Worm (Caenorhabditis elegans) whole organism, L4 larva: ENCODE results near the gene zyg-1.
A peak's percentile ranks its signal among the peaks of the same experiment; 100 is the strongest.

Source experiments
- T26A8.4 ChIP-seq: fragments of 200-800 bp; sonication (Bioruptor generic); IDR thresholded peaks from 2 replicates; pipeline ENCODE4 v1.3.6; 2022; ENCODE audit warnings: missing genetic modification characterization, missing compliant biosample characterization
- aha-1 ChIP-seq: fragments of 150-350 bp; peaks from one replicate; lab custom pipeline; 2014; ENCODE audit warnings: missing biosample characterization, missing genetic modification characterization
- ceh-44 ChIP-seq: fragments of 200-800 bp; sonication (Bioruptor generic); IDR thresholded peaks from 2 replicates; pipeline ENCODE4 v1.3.6; 2022; ENCODE audit warnings: missing genetic modification reagents, missing genetic modification characterization, missing compliant biosample characterization
- dpl-1 ChIP-seq: fragments of 150-350 bp; optimal IDR thresholded peaks from 2 replicates; lab custom pipeline; 2014; ENCODE audit warnings: missing biosample characterization, missing genetic modification reagents, missing genetic modification characterization
- duxl-1 ChIP-seq: sonication (generic microtip); optimal IDR thresholded peaks from 2 replicates; lab custom pipeline; 2016; ENCODE audit warnings: mild to moderate bottlenecking, missing genetic modification characterization, moderate library complexity, missing compliant biosample characterization; ENCODE audit not compliant: poor library complexity
- dve-1 ChIP-seq: sonication (generic microtip); optimal IDR thresholded peaks from 2 replicates; lab custom pipeline; 2017; ENCODE audit warnings: antibody characterized with exemption, mild to moderate bottlenecking, missing genetic modification characterization, missing compliant biosample characterization; ENCODE audit not compliant: insufficient read depth
- hlh-11 ChIP-seq: fragments of 200-800 bp; sonication (Bioruptor generic); optimal IDR thresholded peaks from 2 replicates; lab custom pipeline; 2018; ENCODE audit warnings: mild to moderate bottlenecking, missing genetic modification characterization, missing compliant biosample characterization
- hmg-1.1 ChIP-seq: fragments of 200-800 bp; sonication (Bioruptor generic); IDR thresholded peaks from 2 replicates; pipeline ENCODE4 v1.3.6; 2022; ENCODE audit warnings: missing genetic modification reagents, missing genetic modification characterization, missing compliant biosample characterization
- lin-38 ChIP-seq: fragments of 200-800 bp; sonication (Bioruptor generic); IDR thresholded peaks from 2 replicates; pipeline ENCODE4 v1.3.6; 2022; ENCODE audit warnings: missing genetic modification reagents, missing genetic modification characterization, missing compliant biosample characterization
- mdl-1 ChIP-seq, 2 experiments: fragments of 150-350 bp in 1 of 2; sonication (generic microtip) in 1 of 2; optimal IDR thresholded peaks; 2 replicates each; lab custom pipeline; 2014 to 2017; ENCODE audit warnings: missing biosample characterization in 2 of 2, missing genetic modification characterization in 2 of 2
- mep-1 ChIP-seq: fragments of 150-350 bp; sonication (generic microtip); optimal IDR thresholded peaks from 3 replicates; lab custom pipeline; 2014; ENCODE audit warnings: missing biosample characterization, missing genetic modification characterization
- mes-2 ChIP-seq: sonication (generic microtip); optimal IDR thresholded peaks from 2 replicates; lab custom pipeline; 2016; ENCODE audit warnings: missing genotype, mild to moderate bottlenecking, missing genetic modification characterization, missing compliant biosample characterization; ENCODE audit not compliant: poor library complexity, severe bottlenecking
- nhr-25 ChIP-seq: sonication (generic microtip); optimal IDR thresholded peaks from 2 replicates; lab custom pipeline; 2017; ENCODE audit warnings: missing genetic modification characterization, mild to moderate bottlenecking, missing compliant biosample characterization, antibody characterized with exemption, moderate library complexity, borderline replicate concordance; ENCODE audit not compliant: insufficient read depth
- nhr-48 ChIP-seq: sonication (generic microtip); optimal IDR thresholded peaks from 2 replicates; lab custom pipeline; 2016; ENCODE audit warnings: mild to moderate bottlenecking, missing genetic modification characterization, missing compliant biosample characterization
- rbr-2 ChIP-seq: sonication (generic microtip); optimal IDR thresholded peaks from 2 replicates; lab custom pipeline; 2016; ENCODE audit warnings: missing genotype, missing genetic modification characterization, missing compliant biosample characterization
- unc-62 ChIP-seq, 3 experiments: fragments of 150-350 bp in 1 of 3; sonication (generic microtip); optimal IDR thresholded peaks in 2 of 3; peaks in 1 of 3; 1 replicate in 1 of 3; 2 replicates in 2 of 3; lab custom pipeline; 2014 to 2017; ENCODE audit warnings: missing biosample characterization in 3 of 3, missing genetic modification characterization in 3 of 3, missing genetic modification reagents in 3 of 3, missing genotype in 1 of 3

zyg-1 gene

ce11 chrII:5701485-5701884, 51.9 kb downstream of the zyg-1 start (continued):
- TF ChIP-seq hmg-1.1 (GFP tag; lab: Robert Waterston, UW) (peak; percentile 44; the same call in 1 of the 2 replicates), duxl-1 (tag; lab: Kevin White, UChicago) (peak; percentile 76), aha-1 (tag; lab: Kevin White, UChicago) (peak; percentile 26), T26A8.4 (GFP tag; lab: Robert Waterston, UW) (peak; percentile 78), ceh-44 (GFP tag; lab: Robert Waterston, UW) (peak; percentile 93), lin-38 (peak; percentile 57)

ce11 chrII:5702611-5703192, 53.2 kb downstream of the zyg-1 start:
- TF ChIP-seq mep-1 (tag; lab: Kevin White, UChicago) (no peak), hlh-11 (tag; lab: Kevin White, UChicago) (peak; percentile 14), dve-1 (tag; lab: Kevin White, UChicago) (peak; percentile 0), dpl-1 (GFP tag; lab: Kevin White, UChicago) (peak; percentile 3), mdl-1 (tag; optimal IDR thresholded peaks at IDR 0.05; lab: Kevin White, UChicago) (peak in 1 of 2 experiments; percentile 38), mes-2 (peak; percentile 2), nhr-48 (tag; lab: Kevin White, UChicago) (peak; percentile 59), unc-62 (GFP tag; optimal IDR thresholded peaks at IDR 0.05 in 1 of 2; lab: Kevin White, UChicago) (peak in 1 of 2 experiments; percentile 44), unc-62 (tag; optimal IDR thresholded peaks at IDR 0.05; lab: Kevin White, UChicago) (no peak), nhr-25 (tag; lab: Kevin White, UChicago) (no peak), rbr-2 (tag; lab: Kevin White, UChicago) (no peak)
